Worm (Caenorhabditis elegans) whole organism, L1 larva: ENCODE results near the gene T05G5.4.

Experiments
- C16A3.4 ChIP-seq: fragments of 150-350 bp; optimal IDR thresholded peaks from 2 replicates; lab custom pipeline; 2014; ENCODE audit warnings: missing biosample characterization, missing genetic modification characterization
- C34B4.2 ChIP-seq: sonication (generic microtip); optimal IDR thresholded peaks from 2 replicates; lab custom pipeline; 2017; ENCODE audit warnings: mild to moderate bottlenecking, missing genetic modification characterization, missing compliant biosample characterization
- F16B12.6 ChIP-seq: fragments of 150-350 bp; optimal IDR thresholded peaks from 2 replicates; lab custom pipeline; 2014; ENCODE audit warnings: missing biosample characterization, missing genetic modification characterization
- Y116A8C.19 ChIP-seq: sonication (generic microtip); optimal IDR thresholded peaks from 2 replicates; lab custom pipeline; 2016; ENCODE audit warnings: missing compliant biosample characterization, missing genetic modification characterization, borderline replicate concordance
- aha-1 ChIP-seq: fragments of 150-350 bp; optimal IDR thresholded peaks from 2 replicates; lab custom pipeline; 2014; ENCODE audit warnings: missing biosample characterization, missing genetic modification characterization
- aly-2 ChIP-seq: fragments of 150-350 bp; optimal IDR thresholded peaks from 2 replicates; lab custom pipeline; 2014; ENCODE audit warnings: missing biosample characterization, missing genetic modification characterization
- ama-1 ChIP-seq: fragments of 150-350 bp; optimal IDR thresholded peaks from 2 replicates; lab custom pipeline; 2014
- ceh-8 ChIP-seq: fragments of 200-800 bp; sonication (Bioruptor generic); optimal IDR thresholded peaks from 2 replicates; lab custom pipeline; 2018; ENCODE audit warnings: mild to moderate bottlenecking, missing genetic modification characterization, moderate library complexity, missing compliant biosample characterization
- ceh-90 ChIP-seq: sonication (generic microtip); optimal IDR thresholded peaks from 2 replicates; lab custom pipeline; 2016; ENCODE audit warnings: missing genetic modification characterization, missing compliant biosample characterization
- dpl-1 ChIP-seq, 3 experiments: fragments of 150-350 bp in 2 of 3; sonication (generic microtip) in 1 of 3; optimal IDR thresholded peaks; 2 replicates each; lab custom pipeline; 2014 to 2017; ENCODE audit warnings: missing biosample characterization in 3 of 3, missing genetic modification characterization in 3 of 3, missing genetic modification reagents in 3 of 3
- efl-1 ChIP-seq, 4 experiments: fragments of 150-350 bp; optimal IDR thresholded peaks in 3 of 4; peaks in 1 of 4; 1 replicate in 1 of 4; 2 replicates in 3 of 4; lab custom pipeline; 2014; ENCODE audit warnings: missing biosample characterization in 2 of 4, missing genetic modification characterization in 2 of 4, missing genetic modification reagents in 2 of 4
- egl-13 ChIP-seq: sonication (generic microtip); optimal IDR thresholded peaks from 2 replicates; lab custom pipeline; 2016; ENCODE audit warnings: missing genotype, missing genetic modification reagents, missing genetic modification characterization, missing compliant biosample characterization
- ets-5 ChIP-seq: fragments of 200-800 bp; sonication (Bioruptor generic); IDR thresholded peaks from 2 replicates; pipeline ENCODE4 v1.3.6; 2022; ENCODE audit warnings: missing genetic modification characterization, missing compliant biosample characterization
- fkh-10 ChIP-seq: sonication (generic microtip); optimal IDR thresholded peaks from 2 replicates; lab custom pipeline; 2017; ENCODE audit warnings: missing biosample characterization, missing genetic modification reagents, missing genetic modification characterization
- fkh-4 ChIP-seq: sonication (generic microtip); optimal IDR thresholded peaks from 2 replicates; lab custom pipeline; 2016; ENCODE audit warnings: missing compliant biosample characterization, missing genetic modification characterization, borderline replicate concordance
- fkh-8 ChIP-seq: sonication (generic microtip); optimal IDR thresholded peaks from 2 replicates; lab custom pipeline; 2016; ENCODE audit warnings: mild to moderate bottlenecking, missing genetic modification characterization, missing compliant biosample characterization
- fos-1 ChIP-seq: fragments of 150-350 bp; optimal IDR thresholded peaks from 2 replicates; lab custom pipeline; 2014; ENCODE audit warnings: missing biosample characterization, missing genetic modification characterization
- hlh-17 ChIP-seq: fragments of 200-800 bp; sonication (Bioruptor generic); optimal IDR thresholded peaks from 2 replicates; lab custom pipeline; 2018; ENCODE audit warnings: missing genetic modification characterization, mild to moderate bottlenecking, missing compliant biosample characterization, moderate library complexity, borderline replicate concordance
- hlh-4 ChIP-seq: sonication (generic microtip); optimal IDR thresholded peaks from 2 replicates; lab custom pipeline; 2016; ENCODE audit warnings: mild to moderate bottlenecking, missing genetic modification characterization, missing compliant biosample characterization
- hpl-2 ChIP-seq: fragments of 150-350 bp; optimal IDR thresholded peaks from 2 replicates; lab custom pipeline; 2014; ENCODE audit warnings: missing biosample characterization, missing genetic modification reagents, missing genetic modification characterization
- irx-1 ChIP-seq: sonication (generic microtip); optimal IDR thresholded peaks from 2 replicates; lab custom pipeline; 2016; ENCODE audit warnings: missing genetic modification characterization, missing compliant biosample characterization
- lin-13 ChIP-seq: fragments of 150-350 bp; optimal IDR thresholded peaks from 2 replicates; lab custom pipeline; 2014; ENCODE audit warnings: missing biosample characterization, missing genetic modification reagents, missing genetic modification characterization
- lin-35 ChIP-seq, 2 experiments: fragments of 150-350 bp; optimal IDR thresholded peaks; 2 replicates each; lab custom pipeline; 2014; ENCODE audit warnings: missing biosample characterization in 2 of 2, missing genetic modification characterization in 2 of 2, missing genetic modification reagents in 2 of 2
- lin-39 ChIP-seq: fragments of 150-350 bp; optimal IDR thresholded peaks from 2 replicates; lab custom pipeline; 2014; ENCODE audit warnings: missing biosample characterization, missing genetic modification reagents, missing genetic modification characterization
- lir-3 ChIP-seq: sonication (generic microtip); optimal IDR thresholded peaks from 2 replicates; lab custom pipeline; 2016; ENCODE audit warnings: mild to moderate bottlenecking, missing genetic modification characterization, moderate library complexity, missing compliant biosample characterization; ENCODE audit not compliant: poor library complexity
- lsy-2 ChIP-seq, 2 experiments: fragments of 150-350 bp; optimal IDR thresholded peaks; 2 replicates each; lab custom pipeline; 2014; ENCODE audit warnings: missing biosample characterization in 2 of 2, missing genetic modification characterization in 2 of 2
- mdl-1 ChIP-seq, 2 experiments: fragments of 150-350 bp; optimal IDR thresholded peaks; 2 replicates each; lab custom pipeline; 2014 to 2017; ENCODE audit warnings: missing biosample characterization in 2 of 2, missing genetic modification characterization in 2 of 2, inconsistent platforms in 1 of 2
- nhr-12 ChIP-seq: sonication (generic microtip); optimal IDR thresholded peaks from 2 replicates; lab custom pipeline; 2017; ENCODE audit warnings: missing biosample characterization, missing genetic modification characterization
- nhr-237 ChIP-seq: fragments of 150-350 bp; optimal IDR thresholded peaks from 2 replicates; lab custom pipeline; 2014; ENCODE audit warnings: missing biosample characterization, missing genetic modification characterization
- nhr-47 ChIP-seq: sonication (generic microtip); optimal IDR thresholded peaks from 2 replicates; lab custom pipeline; 2016; ENCODE audit warnings: mild to moderate bottlenecking, missing genetic modification characterization, moderate library complexity, missing compliant biosample characterization
- nhr-71 ChIP-seq: sonication (generic microtip); optimal IDR thresholded peaks from 2 replicates; lab custom pipeline; 2016; ENCODE audit warnings: mild to moderate bottlenecking, missing genetic modification characterization, moderate library complexity, missing compliant biosample characterization
- nhr-76 ChIP-seq: sonication (generic microtip); optimal IDR thresholded peaks from 2 replicates; lab custom pipeline; 2017; ENCODE audit warnings: missing biosample characterization, missing genetic modification characterization
- nhr-84 ChIP-seq: sonication (generic microtip); optimal IDR thresholded peaks from 2 replicates; lab custom pipeline; 2017; ENCODE audit warnings: missing biosample characterization, missing genetic modification characterization
- nhr-90 ChIP-seq: sonication (generic microtip); optimal IDR thresholded peaks from 2 replicates; lab custom pipeline; 2016; ENCODE audit warnings: mild to moderate bottlenecking, missing genetic modification characterization, missing compliant biosample characterization; ENCODE audit not compliant: poor library complexity
- pag-3 ChIP-seq: sonication (generic microtip); optimal IDR thresholded peaks from 2 replicates; lab custom pipeline; 2017; ENCODE audit warnings: missing genetic modification characterization, mild to moderate bottlenecking, missing compliant biosample characterization, antibody characterized with exemption, borderline replicate concordance; ENCODE audit not compliant: insufficient read depth
- pax-3 ChIP-seq: fragments of 200-800 bp; sonication (Bioruptor generic); optimal IDR thresholded peaks from 2 replicates; lab custom pipeline; 2018; ENCODE audit warnings: mild to moderate bottlenecking, missing genetic modification characterization, moderate library complexity, missing compliant biosample characterization
- pqm-1 ChIP-seq: sonication (generic microtip); optimal IDR thresholded peaks from 3 replicates; lab custom pipeline; 2017; ENCODE audit warnings: missing biosample characterization, missing genetic modification characterization
- snpc-4 ChIP-seq: fragments of 150-350 bp; optimal IDR thresholded peaks from 2 replicates; lab custom pipeline; 2014; ENCODE audit warnings: missing biosample characterization, missing genetic modification characterization
- snu-23 ChIP-seq: sonication (generic microtip); optimal IDR thresholded peaks from 2 replicates; lab custom pipeline; 2016; ENCODE audit warnings: missing genetic modification characterization, missing compliant biosample characterization
- sup-37 ChIP-seq: fragments of 200-800 bp; sonication (Bioruptor generic); optimal IDR thresholded peaks from 2 replicates; lab custom pipeline; 2018; ENCODE audit warnings: mild to moderate bottlenecking, missing genetic modification characterization, missing compliant biosample characterization
- tbx-2 ChIP-seq: sonication (generic microtip); optimal IDR thresholded peaks from 2 replicates; lab custom pipeline; 2016; ENCODE audit warnings: missing genetic modification characterization, missing compliant biosample characterization
- tlp-1 ChIP-seq: fragments of 150-350 bp; optimal IDR thresholded peaks from 2 replicates; lab custom pipeline; 2014; ENCODE audit warnings: missing biosample characterization, missing genetic modification characterization
- unc-130 ChIP-seq: fragments of 150-350 bp; optimal IDR thresholded peaks from 2 replicates; lab custom pipeline; 2017; ENCODE audit warnings: missing biosample characterization, missing genetic modification characterization, inconsistent platforms
- unc-30 ChIP-seq: sonication (generic microtip); optimal IDR thresholded peaks from 2 replicates; lab custom pipeline; 2017; ENCODE audit warnings: missing biosample characterization, missing genetic modification characterization
- unc-62 ChIP-seq: fragments of 150-350 bp; optimal IDR thresholded peaks from 2 replicates; lab custom pipeline; 2014; ENCODE audit warnings: missing biosample characterization, missing genetic modification reagents, missing genetic modification characterization
- vab-15 ChIP-seq: sonication (generic microtip); optimal IDR thresholded peaks from 2 replicates; lab custom pipeline; 2017; ENCODE audit warnings: missing genotype, mild to moderate bottlenecking, missing genetic modification characterization, missing compliant biosample characterization
- xbp-1 ChIP-seq: sonication (generic microtip); optimal IDR thresholded peaks from 2 replicates; lab custom pipeline; 2016; ENCODE audit warnings: missing genetic modification characterization, missing compliant biosample characterization
- zip-4 ChIP-seq: fragments of 200-800 bp; sonication (Bioruptor generic); optimal IDR thresholded peaks from 2 replicates; lab custom pipeline; 2018; ENCODE audit warnings: mild to moderate bottlenecking, missing genetic modification characterization, moderate library complexity, missing compliant biosample characterization
- ztf-11 ChIP-seq, 2 experiments: sonication (generic microtip); optimal IDR thresholded peaks; 2 replicates each; lab custom pipeline; 2016 to 2017; ENCODE audit warnings: missing genetic modification characterization in 2 of 2, missing biosample characterization in 1 of 2, missing compliant biosample characterization in 1 of 2
- ztf-4 ChIP-seq: fragments of 150-350 bp; optimal IDR thresholded peaks from 2 replicates; lab custom pipeline; 2014; ENCODE audit warnings: missing biosample characterization, missing genetic modification characterization

The T05G5.4 gene

ce11 chrIII:9746665-9747064 lies 2.1 kb upstream of the T05G5.4 start:
- TF ChIP-seq efl-1 (optimal IDR thresholded peaks at IDR 0.05; lab: Kevin White, UChicago) (peak in 1 of 2 experiments; percentile 52), efl-1 (GFP tag; optimal IDR thresholded peaks at IDR 0.05 in 1 of 2; lab: Kevin White, UChicago) (peak in 1 of 2 experiments; percentile 47), ets-5 (no peak), nhr-76 (no peak)

- no peak for TF ChIP-seq lir-3 (tag; lab: Kevin White, UChicago)
- TF ChIP-seq Y116A8C.19 (tag; lab: Kevin White, UChicago) = no peak
- TF ChIP-seq aha-1 (tag; lab: Kevin White, UChicago) = no peak
- no peak for TF ChIP-seq unc-62 (GFP tag; lab: Kevin White, UChicago)
- TF ChIP-seq aly-2 (tag; lab: Kevin White, UChicago) = no peak
- TF ChIP-seq ets-5 = no peak
- peak; percentile 7 for TF ChIP-seq nhr-47
- no peak for TF ChIP-seq pqm-1
- TF ChIP-seq pag-3 (tag; lab: Kevin White, UChicago) = no peak
- peak; percentile 24 for TF ChIP-seq nhr-71 (tag; lab: Kevin White, UChicago)
- no peak for TF ChIP-seq hlh-4 (tag; lab: Kevin White, UChicago)
- TF ChIP-seq F16B12.6 (tag; lab: Kevin White, UChicago) = no peak
- TF ChIP-seq egl-13 (tag; lab: Kevin White, UChicago) = no peak
- TF ChIP-seq sup-37 (GFP tag; lab: Kevin White, UChicago) = no peak
- TF ChIP-seq tbx-2 = peak; percentile 0
- no peak for TF ChIP-seq snpc-4 (tag; lab: Kevin White, UChicago)
- no peak for TF ChIP-seq ama-1 (lab: Kevin White, UChicago)
- no peak for TF ChIP-seq tlp-1 (tag; lab: Kevin White, UChicago)
- TF ChIP-seq pax-3 (tag; lab: Kevin White, UChicago) = no peak
- no peak for TF ChIP-seq nhr-90
- no peak for TF ChIP-seq unc-130 (tag; lab: Kevin White, UChicago)
- no peak for TF ChIP-seq fkh-8 (tag; lab: Kevin White, UChicago)
- TF ChIP-seq lin-35 (GFP tag; optimal IDR thresholded peaks at IDR 0.05; lab: Kevin White, UChicago) = peak; percentile 82 to 94
- TF ChIP-seq ceh-90 (tag; lab: Kevin White, UChicago) = no peak
- TF ChIP-seq ztf-11 (tag; optimal IDR thresholded peaks at IDR 0.05; lab: Kevin White, UChicago) = no peak
- TF ChIP-seq fos-1 = no peak
- TF ChIP-seq C34B4.2 = no peak
- no peak for TF ChIP-seq ztf-4
- TF ChIP-seq lin-39 (tag; lab: Kevin White, UChicago) = no peak
- TF ChIP-seq hpl-2 = no peak
- TF ChIP-seq dpl-1 (GFP tag; optimal IDR thresholded peaks at IDR 0.05; lab: Kevin White, UChicago) = peak; percentile 79 to 90 (median 86)
- no peak for TF ChIP-seq nhr-12
- no peak for TF ChIP-seq nhr-237 (tag; lab: Kevin White, UChicago)
- no peak for TF ChIP-seq zip-4
- no peak for TF ChIP-seq fkh-4 (tag; lab: Kevin White, UChicago)
- peak; percentile 8 for TF ChIP-seq xbp-1 (tag; lab: Kevin White, UChicago)
- TF ChIP-seq hlh-17 (GFP tag; lab: Kevin White, UChicago) = no peak
- TF ChIP-seq snu-23 (GFP tag; lab: Kevin White, UChicago) = peak; percentile 40
- no peak for TF ChIP-seq vab-15 (tag; lab: Kevin White, UChicago)
- TF ChIP-seq mdl-1 (tag; optimal IDR thresholded peaks at IDR 0.05; lab: Kevin White, UChicago) = no peak
- TF ChIP-seq nhr-84 = no peak
- no peak for TF ChIP-seq nhr-76
- peak; percentile 87 to 95 for TF ChIP-seq efl-1 (optimal IDR thresholded peaks at IDR 0.05; lab: Kevin White, UChicago)
- peak; percentile 89 to 98 for TF ChIP-seq efl-1 (GFP tag; optimal IDR thresholded peaks at IDR 0.05 in 1 of 2; lab: Kevin White, UChicago)
- TF ChIP-seq fkh-10 = no peak
- peak; percentile 57 to 82 for TF ChIP-seq lsy-2 (tag; optimal IDR thresholded peaks at IDR 0.05; lab: Kevin White, UChicago)
- no peak for TF ChIP-seq lin-13 (GFP tag; lab: Kevin White, UChicago)
- TF ChIP-seq ceh-8 (GFP tag; lab: Kevin White, UChicago) = no peak
- TF ChIP-seq C16A3.4 (tag; lab: Kevin White, UChicago) = peak; percentile 43
- TF ChIP-seq unc-30 (tag; lab: Kevin White, UChicago) = no peak
- no peak for TF ChIP-seq irx-1 (tag; lab: Kevin White, UChicago)
Observed at ce11 chrIII:9747133-9747532, 1.6 kb upstream of the T05G5.4 start, which contains the start of the genes iff-1 and cdk-1. iff-1 (minus strand) TSS chrIII:9747193. cdk-1 (plus strand) TSS chrIII:9747472.
